Worm (Caenorhabditis elegans): Measurements from ENCODE around the gene srh-265.

The srh-265 gene

ce11 chrV:15465032-15465727 lies 49.1 kb downstream of the srh-265 start, which contains the start of gene pqn-71 (continued):
- TF ChIP-seq athp-1 (tag; optimal IDR thresholded peaks at IDR 0.05) (peak; percentile 90), xnd-1 (tag; optimal IDR thresholded peaks at IDR 0.05) (peak; percentile 46), lin-35 (GFP tag; optimal IDR thresholded peaks at IDR 0.05) (peak in 1 of 3 experiments; percentile 91), rcor-1 (GFP tag; IDR thresholded peaks at IDR 0.05) (peak; percentile 91), tbp1 (GFP tag; optimal IDR thresholded peaks at IDR 0.05) (peak; percentile 99), aptf-3 (GFP tag; IDR thresholded peaks at IDR 0.05) (peak; percentile 95), F23B12.7 (tag; optimal IDR thresholded peaks at IDR 0.05; ENCODE audit: insufficient read depth) (peak; percentile 95), F33H1.4 (GFP tag; IDR thresholded peaks at IDR 0.05) (peak; percentile 62), bed-1 (GFP tag; IDR thresholded peaks at IDR 0.05) (0 out of 2 replicates have a peak, but pooled peaks have one; percentile 72), attf-3 (GFP tag; conservative IDR thresholded peaks at IDR 0.05) (peak; percentile 73), nhr-179 (tag; optimal IDR thresholded peaks at IDR 0.05) (peak; percentile 31), ceh-100 (GFP tag; IDR thresholded peaks at IDR 0.05) (peak; percentile 83), fkh-3 (tag; optimal IDR thresholded peaks at IDR 0.05) (peak; percentile 84), cebp-2 (GFP tag; IDR thresholded peaks at IDR 0.05) (peak; percentile 92), hmg-20 (GFP tag; IDR thresholded peaks at IDR 0.05) (peak; percentile 89), bed-2 (GFP tag; IDR thresholded peaks at IDR 0.05) (0 out of 2 replicates have a peak, but pooled peaks have one; percentile 54), T26A5.8 (tag; optimal IDR thresholded peaks at IDR 0.05) (peak; percentile 90), Y67H2A.10 (GFP tag; conservative IDR thresholded peaks at IDR 0.05) (0 out of 2 replicates have a peak, but pooled peaks have one; percentile 12), aptf-2 (GFP tag; conservative IDR thresholded peaks at IDR 0.05) (peak; percentile 60; the same call in 1 of the 2 replicates), hmg-1.2 (GFP tag; IDR thresholded peaks at IDR 0.05) (peak; percentile 40), snpc-3.4 (tag; optimal IDR thresholded peaks at IDR 0.05) (peak; percentile 86), ets-4 (GFP tag; optimal IDR thresholded peaks at IDR 0.05) (no peak), ZK185.1 (tag; optimal IDR thresholded peaks at IDR 0.05; ENCODE audit: poor library complexity, severe bottlenecking) (peak; percentile 94), lin-40 (tag; optimal IDR thresholded peaks at IDR 0.05) (peak; percentile 97), B0261.1 (tag; optimal IDR thresholded peaks at IDR 0.05) (peak; percentile 100), B0336.3 (GFP tag; IDR thresholded peaks at IDR 0.05) (peak; percentile 94), efl-1 (GFP tag; optimal IDR thresholded peaks at IDR 0.05) (peak; percentile 38), sea-2 (GFP tag; IDR thresholded peaks at IDR 0.05) (peak; percentile 71; the same call in 1 of the 2 replicates), rec-8 (tag; optimal IDR thresholded peaks at IDR 0.05) (peak; percentile 94 to 97), Y56A3A.18 (GFP tag; IDR thresholded peaks at IDR 0.05) (peak; percentile 97), T07F8.4 (tag; optimal IDR thresholded peaks at IDR 0.05) (peak; percentile 93), madf-8 (GFP tag; conservative IDR thresholded peaks at IDR 0.05) (peak; percentile 69), tlf-1 (GFP tag; optimal IDR thresholded peaks at IDR 0.05) (peak; percentile 85), let-526 (GFP tag; IDR thresholded peaks at IDR 0.05) (peak; percentile 89), nfyb-1 (GFP tag; IDR thresholded peaks at IDR 0.05) (peak; percentile 96), Y79H2A.3 (GFP tag; conservative IDR thresholded peaks at IDR 0.05) (0 out of 2 replicates have a peak, but pooled peaks have one; percentile 52), nhr-80 (tag; optimal IDR thresholded peaks at IDR 0.05) (peak; percentile 80), F10E7.11 (tag; optimal IDR thresholded peaks at IDR 0.05) (peak; percentile 47), ceh-91 (GFP tag; IDR thresholded peaks at IDR 0.05) (peak; percentile 63; the same call in 1 of the 2 replicates), ceh-40 (GFP tag; IDR thresholded peaks at IDR 0.05) (peak; percentile 88; the same call in 1 of the 2 replicates), C06A6.2 (GFP tag; conservative IDR thresholded peaks at IDR 0.05) (peak; percentile 82), lir-1 (GFP tag; conservative IDR thresholded peaks at IDR 0.05) (0 out of 2 replicates have a peak, but pooled peaks have one; percentile 22), dpl-1 (GFP tag; optimal IDR thresholded peaks at IDR 0.05) (peak; percentile 56), hrde-1 (tag; optimal IDR thresholded peaks at IDR 0.05; ENCODE audit: borderline replicate concordance) (peak; percentile 93), F39B2.1 (GFP tag; IDR thresholded peaks at IDR 0.05) (0 out of 2 replicates have a peak, but pooled peaks have one; percentile 70), akir-1 (GFP tag; optimal IDR thresholded peaks at IDR 0.05) (peak; percentile 0)
